Worm (Caenorhabditis elegans): ENCODE data around the gene F58B4.3.

The F58B4.3 gene

DNA sequence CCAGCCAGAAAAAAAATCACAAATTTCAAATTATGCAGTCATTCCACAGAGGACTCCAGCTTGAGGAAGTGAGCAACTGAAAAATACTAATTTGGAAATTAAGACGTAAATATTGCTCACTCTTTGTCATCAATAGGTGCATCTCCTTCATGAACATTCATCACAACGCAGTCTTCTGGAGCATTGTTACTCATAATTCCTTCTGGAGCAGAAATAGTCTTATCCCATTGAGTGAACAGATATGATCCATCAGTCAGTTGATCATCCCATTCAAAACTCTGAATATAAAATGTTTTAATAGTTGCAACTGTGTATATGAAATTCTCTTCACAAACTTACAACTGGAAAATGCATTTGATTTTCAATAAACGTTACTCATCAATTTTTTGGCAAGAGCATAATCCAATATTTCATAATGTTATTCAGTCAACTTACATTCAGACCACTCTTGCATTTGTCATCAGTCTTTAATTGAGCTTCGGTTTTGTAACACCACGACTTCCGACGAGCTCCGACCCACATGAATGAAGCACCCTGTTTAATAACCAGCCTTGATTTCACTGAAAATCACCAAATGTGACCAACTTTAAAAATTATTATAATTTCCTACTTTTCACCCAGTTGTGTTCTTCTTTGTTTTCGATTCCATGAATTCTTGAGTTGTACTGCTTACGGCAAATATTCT is 24.0 kb downstream of the F58B4.3 start:
- TF ChIP-seq mep-1 (tag; optimal IDR thresholded peaks at IDR 0.05) (no peak), tbx-8 (GFP tag; optimal IDR thresholded peaks at IDR 0.05) (no peak), ceh-39 (tag; optimal IDR thresholded peaks at IDR 0.05) (no peak), nhr-12 (tag; optimal IDR thresholded peaks at IDR 0.05) (no peak), nhr-76 (tag; optimal IDR thresholded peaks at IDR 0.05) (no peak), nhr-237 (tag; optimal IDR thresholded peaks at IDR 0.05) (no peak), unc-120 (tag; optimal IDR thresholded peaks at IDR 0.05; ENCODE audit: poor library complexity, severe bottlenecking) (no peak), M03D4.4 (tag; optimal IDR thresholded peaks at IDR 0.05) (no peak), hlh-1 (tag; optimal IDR thresholded peaks at IDR 0.05) (no peak), drap-1 (GFP tag; optimal IDR thresholded peaks at IDR 0.05) (no peak), snpc-4 (tag; optimal IDR thresholded peaks at IDR 0.05) (no peak), lsy-2 (tag; optimal IDR thresholded peaks at IDR 0.05) (no peak), ceh-83 (GFP tag; optimal IDR thresholded peaks at IDR 0.05) (no peak), sptf-1 (tag; optimal IDR thresholded peaks at IDR 0.05) (no peak), bed-3 (GFP tag; optimal IDR thresholded peaks at IDR 0.05) (no peak), cnd-1 (tag; optimal IDR thresholded peaks at IDR 0.05) (no peak), mls-2 (tag; optimal IDR thresholded peaks at IDR 0.05) (no peak)

DNA sequence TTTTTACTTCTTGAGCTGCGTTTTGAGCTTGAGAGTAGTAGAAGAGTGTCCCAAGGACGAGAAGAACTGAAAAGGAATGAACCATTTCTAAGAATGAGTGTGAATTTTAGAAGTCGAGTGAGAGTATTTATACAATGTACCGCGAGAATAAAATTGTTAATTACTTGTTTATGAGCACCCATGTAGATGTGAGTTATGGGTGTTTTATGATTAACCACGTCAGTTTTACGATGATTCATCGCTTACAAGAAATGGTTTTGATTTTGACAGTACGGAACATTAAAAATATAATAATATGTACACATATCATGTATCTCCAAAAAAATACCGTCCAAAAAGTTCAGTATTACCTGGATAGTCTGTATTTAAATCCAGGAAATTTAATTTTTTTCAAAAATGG is 24.7 kb downstream of the F58B4.3 start, which contains the start of gene clec-221:
Gene clec-221 (minus strand): TSS at position 101 of the 400 bp plus-strand sequence.
- no peak for TF ChIP-seq blmp-1 (tag; optimal IDR thresholded peaks at IDR 0.05)
- TF ChIP-seq unc-62 (GFP tag; optimal IDR thresholded peaks at IDR 0.05) = no peak
- TF ChIP-seq snpc-4 (tag; optimal IDR thresholded peaks at IDR 0.05) = no peak
- TF ChIP-seq unc-120 (tag; optimal IDR thresholded peaks at IDR 0.05; ENCODE audit: poor library complexity, severe bottlenecking) = no peak
- no peak for TF ChIP-seq unc-39 (tag; optimal IDR thresholded peaks at IDR 0.05)
- TF ChIP-seq nhr-28 (tag; optimal IDR thresholded peaks at IDR 0.05) = no peak
- no peak for TF ChIP-seq bed-3 (GFP tag; optimal IDR thresholded peaks at IDR 0.05)
- TF ChIP-seq pha-4 (tag; optimal IDR thresholded peaks at IDR 0.05) = no peak
- TF ChIP-seq sem-2 (GFP tag; optimal IDR thresholded peaks at IDR 0.05) = no peak
- TF ChIP-seq nhr-76 (tag; optimal IDR thresholded peaks at IDR 0.05) = no peak

DNA sequence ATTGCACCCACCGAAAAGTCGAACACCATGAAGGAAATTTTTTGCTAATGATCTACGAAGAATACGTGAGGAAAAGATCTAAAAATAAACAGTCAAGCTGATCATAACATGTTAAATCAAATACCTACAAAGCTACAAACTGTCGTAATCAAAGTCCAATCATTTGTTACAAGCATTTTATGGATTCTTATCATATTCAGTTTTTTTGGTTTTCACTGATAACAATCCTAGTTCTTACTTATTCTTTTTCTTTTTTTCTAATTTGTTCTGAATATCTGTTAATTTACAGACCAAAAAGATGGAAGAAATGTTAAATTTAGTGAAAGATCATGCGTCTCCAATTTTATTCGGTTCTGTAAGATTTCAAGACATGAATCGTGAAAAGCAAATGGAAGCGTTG is 25.2 kb downstream of the F58B4.3 start, which contains the start of gene F17C11.6:
Gene F17C11.6 (plus strand): TSS at position 290 of the 400 bp plus-strand sequence.
- TF ChIP-seq M03D4.4 (tag; optimal IDR thresholded peaks at IDR 0.05) = no peak
- TF ChIP-seq nhr-12 (tag; optimal IDR thresholded peaks at IDR 0.05) = no peak
- no peak for TF ChIP-seq mls-2 (tag; optimal IDR thresholded peaks at IDR 0.05)
- no peak for TF ChIP-seq mab-5 (tag; optimal IDR thresholded peaks at IDR 0.05)
- no peak for TF ChIP-seq unc-39 (tag; optimal IDR thresholded peaks at IDR 0.05)
- TF ChIP-seq lin-13 (tag; optimal IDR thresholded peaks at IDR 0.05) = no peak
- TF ChIP-seq sem-2 (GFP tag; optimal IDR thresholded peaks at IDR 0.05) = no peak
- TF ChIP-seq sptf-1 (tag; optimal IDR thresholded peaks at IDR 0.05) = no peak
- TF ChIP-seq unc-120 (tag; optimal IDR thresholded peaks at IDR 0.05; ENCODE audit: poor library complexity, severe bottlenecking) = no peak
- no peak for TF ChIP-seq nhr-2 (tag; optimal IDR thresholded peaks at IDR 0.05)
- no peak for TF ChIP-seq ham-2 (GFP tag; optimal IDR thresholded peaks at IDR 0.05)
- no peak for TF ChIP-seq elt-3 (tag; optimal IDR thresholded peaks at IDR 0.05)

DNA sequence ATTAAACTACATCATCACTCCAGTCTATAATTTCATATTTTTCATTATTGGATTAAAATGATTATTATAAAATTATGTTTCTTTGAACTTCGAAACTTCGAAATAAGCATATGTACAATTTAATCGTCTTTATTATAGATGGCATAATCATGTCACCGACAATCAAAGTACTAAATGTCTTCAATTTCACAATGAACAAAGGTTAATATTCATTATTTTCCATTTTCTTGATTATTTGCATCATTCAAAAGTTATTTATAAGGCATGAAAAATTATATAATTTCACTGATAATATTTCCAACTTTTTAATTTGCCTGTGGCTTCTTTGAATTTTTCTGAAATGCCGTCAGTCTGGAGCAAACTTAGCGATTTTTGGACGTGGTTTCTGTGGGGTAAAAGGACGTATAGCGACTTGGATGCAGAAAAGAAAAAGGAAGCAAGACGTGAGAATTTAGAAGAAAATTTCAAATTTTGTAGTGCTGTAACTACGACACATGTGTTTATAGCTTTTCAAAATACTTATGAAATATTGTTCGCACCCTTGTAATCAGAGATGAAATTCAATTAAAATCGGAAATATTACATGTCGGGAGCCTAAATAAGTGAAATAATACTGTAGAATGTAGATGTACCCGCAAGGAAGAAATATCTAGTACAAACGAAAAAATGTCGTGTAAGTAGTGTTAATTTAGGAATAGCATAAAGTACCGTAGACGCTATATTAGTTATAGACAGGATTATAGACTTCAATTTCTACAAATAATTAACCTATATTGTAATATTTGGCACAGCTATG is 26.3 kb downstream of the F58B4.3 start, which contains the start of gene F17C11.13:
Gene F17C11.13 (plus strand): TSS at position 243 of the 796 bp plus-strand sequence.
- no peak for TF ChIP-seq nhr-12 (tag; optimal IDR thresholded peaks at IDR 0.05)
- no peak for TF ChIP-seq mls-2 (tag; optimal IDR thresholded peaks at IDR 0.05)
- no peak for TF ChIP-seq nhr-76 (tag; optimal IDR thresholded peaks at IDR 0.05)
- no peak for TF ChIP-seq elt-1 (tag; optimal IDR thresholded peaks at IDR 0.05; ENCODE audit: borderline replicate concordance, insufficient read depth)
- TF ChIP-seq cnd-1 (tag; optimal IDR thresholded peaks at IDR 0.05) = no peak
- TF ChIP-seq ham-2 (GFP tag; optimal IDR thresholded peaks at IDR 0.05) = no peak
- no peak for TF ChIP-seq unc-120 (tag; optimal IDR thresholded peaks at IDR 0.05; ENCODE audit: poor library complexity, severe bottlenecking)
- TF ChIP-seq mab-5 (tag; optimal IDR thresholded peaks at IDR 0.05) = no peak
- TF ChIP-seq ceh-83 (GFP tag; optimal IDR thresholded peaks at IDR 0.05) = no peak
- TF ChIP-seq nhr-2 (tag; optimal IDR thresholded peaks at IDR 0.05) = no peak
- TF ChIP-seq ztf-11 (tag; optimal IDR thresholded peaks at IDR 0.05) = no peak
- no peak for TF ChIP-seq zip-8 (tag; optimal IDR thresholded peaks at IDR 0.05)
- no peak for TF ChIP-seq M03D4.4 (tag; optimal IDR thresholded peaks at IDR 0.05)
- no peak for TF ChIP-seq ces-1 (GFP tag; optimal IDR thresholded peaks at IDR 0.05)
- TF ChIP-seq ceh-43 (GFP tag; optimal IDR thresholded peaks at IDR 0.05) = no peak
